Worm (Caenorhabditis elegans): ENCODE results near the gene ttb-1.

DNA sequence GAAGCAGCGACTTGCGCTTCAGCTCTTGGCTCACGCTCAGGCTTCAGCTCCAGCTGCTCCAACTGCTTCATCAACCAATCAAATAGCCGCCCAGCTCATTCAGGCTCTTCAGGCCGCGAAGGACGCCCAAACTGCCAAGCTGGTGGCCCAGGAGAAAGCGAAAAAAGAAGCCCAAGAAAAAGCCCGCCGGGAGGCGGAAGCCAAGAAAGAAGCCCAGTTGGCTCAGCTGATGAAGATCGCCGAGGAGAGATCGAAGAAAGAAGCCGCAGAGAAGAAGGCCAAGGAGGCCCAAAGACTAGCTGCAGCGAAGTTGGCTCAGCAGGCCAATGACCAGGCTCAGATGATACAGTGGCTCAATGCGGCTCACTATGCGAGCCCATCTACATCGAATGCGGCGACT lies 40.4 kb upstream of the ttb-1 start:
- TF ChIP-seq scrt-1 (GFP tag; IDR thresholded peaks at IDR 0.05) (peak; percentile 56; the same call in 1 of the 2 replicates), ama-1 (optimal IDR thresholded peaks at IDR 0.05) (no peak), flt-1 (GFP tag; IDR thresholded peaks at IDR 0.05) (no peak), ceh-36 (tag; optimal IDR thresholded peaks at IDR 0.05) (no peak), ceh-13 (GFP tag; optimal IDR thresholded peaks at IDR 0.05) (no peak), hmg-4 (GFP tag; optimal IDR thresholded peaks at IDR 0.05) (no peak), pes-1 (GFP tag; IDR thresholded peaks at IDR 0.05) (no peak)

Measured in whole organism, early embryonic.